Worm (Caenorhabditis elegans): ENCODE results near the gene rpl-38.

Gene rpl-38

ce11 chrV:15551642-15552041 lies 39.7 kb downstream of the rpl-38 start (continued):
- TF ChIP-seq lin-39 (tag; optimal IDR thresholded peaks at IDR 0.05) = no peak
- no peak for TF ChIP-seq ceh-28 (tag; optimal IDR thresholded peaks at IDR 0.05)
- TF ChIP-seq vab-7 (GFP tag; IDR thresholded peaks at IDR 0.05) = peak; percentile 69; the same call in 1 of the 2 replicates
- TF ChIP-seq T20F7.1 (GFP tag; optimal IDR thresholded peaks at IDR 0.05) = no peak
- TF ChIP-seq spr-3 (GFP tag; optimal IDR thresholded peaks at IDR 0.05) = peak; percentile 53
- peak; percentile 90 for TF ChIP-seq hlh-30 (tag; optimal IDR thresholded peaks at IDR 0.05; ENCODE audit: insufficient read depth)
- TF ChIP-seq snpc-4 (tag; optimal IDR thresholded peaks at IDR 0.05) = no peak
- no peak for TF ChIP-seq aly-2 (tag; optimal IDR thresholded peaks at IDR 0.05)
- no peak for TF ChIP-seq ceh-62 (tag; optimal IDR thresholded peaks at IDR 0.05)
- no peak for TF ChIP-seq mxl-2 (GFP tag; conservative IDR thresholded peaks at IDR 0.05)
- TF ChIP-seq F44E2.7 (GFP tag; IDR thresholded peaks at IDR 0.05) = 0 out of 2 replicates have a peak, but pooled peaks have one; percentile 54
- no peak for TF ChIP-seq gei-8 (GFP tag; optimal IDR thresholded peaks at IDR 0.05)
- TF ChIP-seq php-3 (GFP tag; IDR thresholded peaks at IDR 0.05) = peak; percentile 60
- TF ChIP-seq D1046.2 (GFP tag; IDR thresholded peaks at IDR 0.05) = peak; percentile 84
- TF ChIP-seq daf-19 (GFP tag; conservative IDR thresholded peaks at IDR 0.05) = no peak
- peak; percentile 95 for TF ChIP-seq egl-43 (GFP tag; IDR thresholded peaks at IDR 0.05)
- peak; percentile 54 for TF ChIP-seq nhr-102 (tag; optimal IDR thresholded peaks at IDR 0.05)
- TF ChIP-seq hif-1 (tag; optimal IDR thresholded peaks at IDR 0.05) = peak in 1 of 2 experiments; percentile 35
- no peak for TF ChIP-seq pqm-1 (tag; optimal IDR thresholded peaks at IDR 0.05)
- TF ChIP-seq spr-1 (tag; optimal IDR thresholded peaks at IDR 0.05) = peak; percentile 46
- peak; percentile 90 for TF ChIP-seq pha-4 (GFP tag; IDR thresholded peaks at IDR 0.05)
- no peak for TF ChIP-seq pha-4 (tag; optimal IDR thresholded peaks at IDR 0.05)
- TF ChIP-seq nhr-42 (GFP tag; IDR thresholded peaks at IDR 0.05) = peak; percentile 56; the same call in 1 of the 2 replicates
- 0 out of 2 replicates have a peak, but pooled peaks have one; percentile 40 for TF ChIP-seq daf-8 (GFP tag; IDR thresholded peaks at IDR 0.05)
- 0 out of 2 replicates have a peak, but pooled peaks have one; percentile 60 for TF ChIP-seq Y75B8A.6 (GFP tag; IDR thresholded peaks at IDR 0.05)
- peak in 1 of 2 experiments; percentile 55 for TF ChIP-seq mdl-1 (tag; optimal IDR thresholded peaks at IDR 0.05)
- TF ChIP-seq dve-1 (tag; optimal IDR thresholded peaks at IDR 0.05; ENCODE audit: insufficient read depth) = no peak
- no peak for TF ChIP-seq lin-1 (GFP tag; IDR thresholded peaks at IDR 0.05)
- TF ChIP-seq attf-4 (tag; optimal IDR thresholded peaks at IDR 0.05) = no peak
- no peak for TF ChIP-seq ama-1 (optimal IDR thresholded peaks at IDR 0.05)
- peak; percentile 9 for TF ChIP-seq nhr-28 (tag; optimal IDR thresholded peaks at IDR 0.05)
- peak; percentile 63 for TF ChIP-seq duxl-1 (tag; optimal IDR thresholded peaks at IDR 0.05; ENCODE audit: poor library complexity)
- peak; percentile 2 for TF ChIP-seq F49E8.2 (tag; optimal IDR thresholded peaks at IDR 0.05; ENCODE audit: borderline replicate concordance)
- no peak for TF ChIP-seq zfp-3 (GFP tag; conservative IDR thresholded peaks at IDR 0.05)
- TF ChIP-seq aha-1 (tag) = peak; percentile 98
- TF ChIP-seq fkh-10 (GFP tag; optimal IDR thresholded peaks at IDR 0.05) = no peak
- TF ChIP-seq nhr-11 (tag; optimal IDR thresholded peaks at IDR 0.05) = no peak
- no peak for TF ChIP-seq F37D6.2 (tag; optimal IDR thresholded peaks at IDR 0.05)
- no peak for TF ChIP-seq unc-62 (GFP tag; optimal IDR thresholded peaks at IDR 0.05 in 1 of 2)
- no peak for TF ChIP-seq unc-62 (tag; optimal IDR thresholded peaks at IDR 0.05)
- TF ChIP-seq nhr-77 (tag; optimal IDR thresholded peaks at IDR 0.05) = peak; percentile 26
- no peak for TF ChIP-seq egl-27 (tag; optimal IDR thresholded peaks at IDR 0.05)
- peak; percentile 43 for TF ChIP-seq hlh-11 (tag; optimal IDR thresholded peaks at IDR 0.05)
- TF ChIP-seq F26F4.8 (GFP tag; conservative IDR thresholded peaks at IDR 0.05) = peak; percentile 87
- TF ChIP-seq ztf-11 (tag; optimal IDR thresholded peaks at IDR 0.05) = no peak
- no peak for TF ChIP-seq fos-1 (tag; optimal IDR thresholded peaks at IDR 0.05)
- peak; percentile 47; the same call in 1 of the 2 replicates for TF ChIP-seq Y48G9A.11 (GFP tag; IDR thresholded peaks at IDR 0.05)
- peak; percentile 47 for TF ChIP-seq lin-13 (GFP tag; optimal IDR thresholded peaks at IDR 0.05)
- TF ChIP-seq ztf-7 (tag; optimal IDR thresholded peaks at IDR 0.05) = no peak
- no peak for TF ChIP-seq nhr-25 (tag; optimal IDR thresholded peaks at IDR 0.05; ENCODE audit: borderline replicate concordance, insufficient read depth)
- peak; percentile 60; the same call in 1 of the 2 replicates for TF ChIP-seq lin-29 (GFP tag; IDR thresholded peaks at IDR 0.05)
- peak; percentile 50 for TF ChIP-seq mxl-3 (GFP tag; optimal IDR thresholded peaks at IDR 0.05)

All from whole organism, L4 larva.